Fruit fly (Drosophila melanogaster) whole organism, prepupa: ENCODE measurements around the gene CG3698.

Experiments
- CG11294 ChIP-seq: fragments of 200-800 bp; sonication (Bioruptor generic); IDR thresholded peaks from 2 replicates; pipeline ENCODE4 v1.3.6; 2022; ENCODE audit warnings: missing biosample characterization, missing genetic modification characterization
- Eip75B ChIP-seq: fragments of 200-800 bp; sonication (Bioruptor generic); optimal IDR thresholded peaks from 3 replicates; lab custom pipeline; 2016; ENCODE audit warnings: missing biosample characterization, missing genetic modification characterization
- Eip78C ChIP-seq: fragments of 200-800 bp; sonication (Bioruptor generic); peaks from one replicate; lab custom pipeline; 2016; ENCODE audit warnings: missing biosample characterization, missing genetic modification characterization
- Eip93F ChIP-seq: fragments of 200-800 bp; sonication (Bioruptor generic); optimal IDR thresholded peaks from 2 replicates; lab custom pipeline; 2016; ENCODE audit warnings: missing biosample characterization, mild to moderate bottlenecking, missing genetic modification characterization
- Met ChIP-seq: fragments of 200-800 bp; sonication (Bioruptor generic); optimal IDR thresholded peaks from 3 replicates; lab custom pipeline; 2016; ENCODE audit warnings: missing biosample characterization, missing genetic modification characterization
- Sox102F ChIP-seq: fragments of 200-800 bp; sonication (Bioruptor generic); optimal IDR thresholded peaks from 2 replicates; lab custom pipeline; 2016; ENCODE audit warnings: missing biosample characterization, mild to moderate bottlenecking, missing genetic modification characterization
- net ChIP-seq: fragments of 200-800 bp; sonication (Bioruptor generic); optimal IDR thresholded peaks from 3 replicates; lab custom pipeline; 2016; ENCODE audit warnings: missing biosample characterization, missing genetic modification characterization
- salr ChIP-seq, 2 experiments: fragments of 200-800 bp; sonication (Bioruptor generic); optimal IDR thresholded peaks; 3 replicates each; lab custom pipeline; 2016 to 2018; ENCODE audit warnings: missing biosample characterization in 2 of 2, missing genetic modification characterization in 2 of 2, mild to moderate bottlenecking in 1 of 2

DNA sequence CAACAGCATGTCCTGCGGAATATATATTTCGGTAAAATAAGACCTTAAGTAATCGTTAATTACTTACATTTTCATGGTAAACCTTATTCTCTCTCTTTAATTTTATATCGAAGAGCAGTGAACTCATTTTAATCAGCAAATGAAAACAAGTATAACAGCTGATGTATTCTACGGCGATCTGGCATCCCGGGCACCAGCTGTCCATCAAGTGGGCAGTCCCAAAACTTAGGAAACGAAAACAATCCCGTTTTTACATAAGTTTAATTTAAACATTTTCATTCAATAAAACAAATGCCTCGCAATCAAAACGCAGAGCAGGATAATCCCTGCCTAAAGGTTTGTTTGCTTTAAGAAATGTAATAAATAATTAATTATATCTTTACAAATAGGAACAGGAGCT is 28.8 kb downstream of the CG3698 start, which contains the start of the genes CG4074 and CG4186:
- TF ChIP-seq net (GFP tag; lab: Kevin White, UChicago): no peak
- no peak for TF ChIP-seq Eip75B
- peak; percentile 51 for TF ChIP-seq Eip78C (GFP tag; lab: Kevin White, UChicago)
- no peak for TF ChIP-seq Met (GFP tag; lab: Kevin White, UChicago)
- TF ChIP-seq salr (GFP tag; optimal IDR thresholded peaks at IDR 0.05; lab: Kevin White, UChicago): no peak
- no peak for TF ChIP-seq Eip93F
- TF ChIP-seq CG11294 (GFP tag; lab: Robert Waterston, UW): no peak
- TF ChIP-seq Sox102F: no peak
